Fruit fly (Drosophila melanogaster) whole organism, prepupa: ENCODE data around the gene ctrip.
A peak's percentile ranks its signal among the peaks of the same experiment; 100 is the strongest.

Experiments used
- Blimp-1 ChIP-seq: fragments of 200-800 bp; sonication (Bioruptor generic); optimal IDR thresholded peaks from 3 replicates; lab custom pipeline; 2017; ENCODE audit warnings: missing biosample characterization, missing genetic modification characterization, mild to moderate bottlenecking, moderate library complexity, missing genetic modification reagents
- CG3032 ChIP-seq: fragments of 200-800 bp; optimal IDR thresholded peaks from 2 replicates; lab custom pipeline; 2019; ENCODE audit warnings: missing biosample characterization, mild to moderate bottlenecking, missing genetic modification characterization, moderate library complexity
- CG31627 ChIP-seq: fragments of 200-800 bp; sonication (Bioruptor generic); optimal IDR thresholded peaks from 3 replicates; lab custom pipeline; 2016; ENCODE audit warnings: missing biosample characterization, missing genetic modification characterization
- Ets96B ChIP-seq: fragments of 200-800 bp; optimal IDR thresholded peaks from 2 replicates; lab custom pipeline; 2019; ENCODE audit warnings: missing biosample characterization, mild to moderate bottlenecking, missing genetic modification characterization, moderate library complexity
- Sox102F ChIP-seq: fragments of 200-800 bp; sonication (Bioruptor generic); optimal IDR thresholded peaks from 2 replicates; lab custom pipeline; 2016; ENCODE audit warnings: missing biosample characterization, mild to moderate bottlenecking, missing genetic modification characterization
- fd85E ChIP-seq: fragments of 200-800 bp; sonication (Bioruptor generic); optimal IDR thresholded peaks from 3 replicates; lab custom pipeline; 2016; ENCODE audit warnings: missing biosample characterization, missing genetic modification characterization
- ss ChIP-seq, 2 experiments: fragments of 200-800 bp; sonication (Bioruptor generic); optimal IDR thresholded peaks; 2 replicates in 1 of 2; 3 replicates in 1 of 2; lab custom pipeline; 2017 to 2018; ENCODE audit warnings: mild to moderate bottlenecking in 2 of 2, missing biosample characterization in 2 of 2, missing genetic modification characterization in 2 of 2, moderate library complexity in 1 of 2
- vri ChIP-seq: fragments of 200-800 bp; sonication (Bioruptor generic); optimal IDR thresholded peaks from 3 replicates; lab custom pipeline; 2016; ENCODE audit warnings: missing biosample characterization, mild to moderate bottlenecking, missing genetic modification characterization

dm6 chr3R:4821098-4821605, 9.3 kb upstream of the ctrip start, which contains the start of gene CG14657:
- TF ChIP-seq Sox102F (GFP tag; lab: Kevin White, UChicago) (no peak), vri (GFP tag; lab: Kevin White, UChicago) (no peak), fd85E (GFP tag; lab: Kevin White, UChicago) (no peak), CG31627 (GFP tag; lab: Kevin White, UChicago) (no peak), Blimp-1 (GFP tag; lab: Kevin White, UChicago) (no peak), ss (GFP tag; optimal IDR thresholded peaks at IDR 0.05; lab: Kevin White, UChicago) (peak in 1 of 2 experiments; percentile 20), CG3032 (tag; lab: Kevin White, UChicago) (no peak), Ets96B (tag; lab: Kevin White, UChicago) (no peak)
